Fruit fly (Drosophila melanogaster): ENCODE results near the gene CG43336.

DNA sequence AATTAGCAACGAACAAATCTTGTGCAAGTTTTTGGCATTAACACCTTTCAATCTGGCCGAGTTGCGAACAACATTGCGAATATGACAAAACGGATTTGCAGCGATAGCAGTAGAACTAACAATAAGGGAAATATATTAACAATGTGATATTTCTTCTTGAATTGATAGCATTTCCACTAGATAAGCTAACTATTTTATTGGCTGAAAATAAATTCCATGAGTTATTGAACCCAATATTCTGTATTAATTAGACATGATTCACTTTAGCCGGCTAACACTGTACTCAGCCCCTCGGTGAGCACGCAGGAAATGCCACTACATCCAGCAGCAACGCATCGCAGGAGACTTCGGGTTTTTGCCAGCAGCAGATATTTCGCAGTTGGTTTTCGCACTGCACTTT lies 10.1 kb upstream of the CG43336 start:
- no peak for TF ChIP-seq usp (GFP tag; optimal IDR thresholded peaks at IDR 0.05)
- TF ChIP-seq psq (optimal IDR thresholded peaks at IDR 0.05) = no peak
- TF ChIP-seq EcR (GFP tag; optimal IDR thresholded peaks at IDR 0.05) = no peak
- TF ChIP-seq Dll (optimal IDR thresholded peaks at IDR 0.05) = no peak
